Fruit fly (Drosophila melanogaster) whole organism, wandering third instar larva: ENCODE measurements around the gene CG42393.

Experiments used
- GATAd ChIP-seq: sonication (Bioruptor generic); optimal IDR thresholded peaks from 2 replicates; lab custom pipeline; 2016; ENCODE audit warnings: missing biosample characterization, missing genetic modification characterization
- HLH106 ChIP-seq: fragments of 200-800 bp; optimal IDR thresholded peaks from 3 replicates; lab custom pipeline; 2019; ENCODE audit warnings: missing biosample characterization, mild to moderate bottlenecking, missing genetic modification characterization, moderate library complexity
- Hr78 ChIP-seq: fragments of >200 bp; optimal IDR thresholded peaks from 2 replicates; lab custom pipeline; 2017; ENCODE audit warnings: missing biosample characterization, missing genetic modification characterization
- Myc ChIP-seq: fragments of >200 bp; optimal IDR thresholded peaks from 2 replicates; lab custom pipeline; 2017
- OdsH ChIP-seq: fragments of 200-800 bp; sonication (Bioruptor generic); optimal IDR thresholded peaks from 2 replicates; lab custom pipeline; 2016; ENCODE audit warnings: missing biosample characterization, mild to moderate bottlenecking, missing genetic modification characterization
- brk ChIP-seq: fragments of 200-800 bp; sonication (Bioruptor generic); optimal IDR thresholded peaks from 2 replicates; lab custom pipeline; 2016; ENCODE audit warnings: missing biosample characterization, mild to moderate bottlenecking, missing genetic modification characterization
- dsf ChIP-seq: sonication (Bioruptor generic); optimal IDR thresholded peaks from 2 replicates; lab custom pipeline; 2016; ENCODE audit warnings: missing biosample characterization, missing genetic modification characterization, borderline replicate concordance
- fru ChIP-seq: fragments of 200-800 bp; sonication (Bioruptor generic); optimal IDR thresholded peaks from 3 replicates; lab custom pipeline; 2016; ENCODE audit warnings: missing biosample characterization, mild to moderate bottlenecking, missing genetic modification characterization
- jim ChIP-seq: fragments of 175-275, 200-325 bp; sonication (Bioruptor generic); optimal IDR thresholded peaks from 2 replicates; lab custom pipeline; 2016; ENCODE audit warnings: missing biosample characterization, mild to moderate bottlenecking, missing genetic modification characterization
- pan ChIP-seq: fragments of >200 bp; optimal IDR thresholded peaks from 2 replicates; lab custom pipeline; 2017
- usp ChIP-seq: fragments of >200 bp; optimal IDR thresholded peaks from 2 replicates; lab custom pipeline; 2017; ENCODE audit warnings: missing biosample characterization, missing genetic modification characterization

dm6 chr3L:18070050-18070449 is 27.5 kb downstream of the CG42393 start, which contains the start of gene CG44006:
- TF ChIP-seq HLH106 (tag; lab: Kevin White, UChicago) (no peak), Hr78 (no peak), dsf (GFP tag; lab: Kevin White, UChicago) (no peak), usp (GFP tag; lab: Kevin White, UChicago) (no peak), OdsH (GFP tag; lab: Kevin White, UChicago) (no peak), pan (lab: Kevin White, UChicago) (no peak), fru (GFP tag; lab: Kevin White, UChicago) (no peak), GATAd (GFP tag; lab: Kevin White, UChicago) (no peak), Myc (no peak), brk (GFP tag; lab: Kevin White, UChicago) (no peak), jim (GFP tag; lab: Kevin White, UChicago) (no peak)
